Fruit fly (Drosophila melanogaster) whole organism, wandering third instar larva: ENCODE data around the gene Mst36Fb.
A peak's percentile ranks its signal among the peaks of the same experiment; 100 is the strongest.

Source experiments
- Abd-B ChIP-seq: fragments of >200 bp; optimal IDR thresholded peaks from 2 replicates; lab custom pipeline; 2017; ENCODE audit warnings: missing biosample characterization, missing genetic modification characterization
- CG32264 ChIP-seq: fragments of 200-800 bp; sonication (Bioruptor generic); optimal IDR thresholded peaks from 2 replicates; lab custom pipeline; 2016; ENCODE audit warnings: missing biosample characterization, missing genetic modification characterization
- CG9705 ChIP-seq: fragments of 200-800 bp; sonication (Bioruptor generic); optimal IDR thresholded peaks from 2 replicates; lab custom pipeline; 2018; ENCODE audit warnings: missing biosample characterization, mild to moderate bottlenecking, missing genetic modification characterization
- CrebA ChIP-seq: fragments of 200-800 bp; sonication (Bioruptor generic); optimal IDR thresholded peaks from 2 replicates; lab custom pipeline; 2016; ENCODE audit warnings: missing biosample characterization, mild to moderate bottlenecking, missing genetic modification characterization, borderline replicate concordance
- Dfd ChIP-seq: fragments of >200 bp; optimal IDR thresholded peaks from 2 replicates; lab custom pipeline; 2017; ENCODE audit warnings: missing biosample characterization, missing genetic modification characterization
- Dif ChIP-seq: fragments of 200-275, 200-300 bp; sonication (Bioruptor generic); optimal IDR thresholded peaks from 2 replicates; lab custom pipeline; 2018; ENCODE audit warnings: missing biosample characterization, missing genetic modification characterization; ENCODE audit not compliant: partially characterized antibody
- GATAd ChIP-seq: sonication (Bioruptor generic); optimal IDR thresholded peaks from 2 replicates; lab custom pipeline; 2016; ENCODE audit warnings: missing biosample characterization, missing genetic modification characterization
- HLH106 ChIP-seq: fragments of 200-800 bp; optimal IDR thresholded peaks from 3 replicates; lab custom pipeline; 2019; ENCODE audit warnings: missing biosample characterization, mild to moderate bottlenecking, missing genetic modification characterization, moderate library complexity
- Hnf4 ChIP-seq: fragments of 200-800 bp; sonication (Bioruptor generic); optimal IDR thresholded peaks from 2 replicates; lab custom pipeline; 2016; ENCODE audit warnings: missing biosample characterization, mild to moderate bottlenecking, missing genetic modification characterization
- Hr78 ChIP-seq: fragments of >200 bp; optimal IDR thresholded peaks from 2 replicates; lab custom pipeline; 2017; ENCODE audit warnings: missing biosample characterization, missing genetic modification characterization
- Hr83 ChIP-seq: fragments of 200-300 bp; sonication (Bioruptor generic); optimal IDR thresholded peaks from 2 replicates; lab custom pipeline; 2016; ENCODE audit warnings: missing biosample characterization, mild to moderate bottlenecking, missing genetic modification characterization, moderate library complexity; ENCODE audit not compliant: poor library complexity, severe bottlenecking
- Jra ChIP-seq: sonication (Bioruptor generic); optimal IDR thresholded peaks from 2 replicates; lab custom pipeline; 2016; ENCODE audit warnings: missing biosample characterization, missing genetic modification characterization
- Mio ChIP-seq: sonication (Bioruptor generic); optimal IDR thresholded peaks from 2 replicates; lab custom pipeline; 2016; ENCODE audit warnings: missing biosample characterization, missing genetic modification characterization
- Myc ChIP-seq: fragments of >200 bp; optimal IDR thresholded peaks from 2 replicates; lab custom pipeline; 2017
- N ChIP-seq: fragments of >200 bp; optimal IDR thresholded peaks from 2 replicates; lab custom pipeline; 2018; ENCODE audit warnings: missing biosample characterization, missing external identifiers, missing genetic modification characterization
- OdsH ChIP-seq: fragments of 200-800 bp; sonication (Bioruptor generic); optimal IDR thresholded peaks from 2 replicates; lab custom pipeline; 2016; ENCODE audit warnings: missing biosample characterization, mild to moderate bottlenecking, missing genetic modification characterization
- Rel ChIP-seq, 2 experiments: fragments of 200-800 bp; sonication (Bioruptor generic) in 1 of 2; optimal IDR thresholded peaks; 2 replicates in 1 of 2; 3 replicates in 1 of 2; lab custom pipeline; 2016 to 2019; ENCODE audit warnings: mild to moderate bottlenecking in 2 of 2, missing biosample characterization in 2 of 2, missing genetic modification characterization in 2 of 2, moderate library complexity in 1 of 2
- Sp1 ChIP-seq: fragments of 200-800 bp; sonication (Bioruptor generic); optimal IDR thresholded peaks from 3 replicates; lab custom pipeline; 2019; ENCODE audit warnings: missing biosample characterization, mild to moderate bottlenecking, missing genetic modification characterization, moderate library complexity
- Vsx2 ChIP-seq: fragments of 200-300, 225-300 bp; sonication (Bioruptor generic); optimal IDR thresholded peaks from 2 replicates; lab custom pipeline; 2018; ENCODE audit warnings: missing biosample characterization, missing genetic modification characterization; ENCODE audit not compliant: partially characterized antibody
- br ChIP-seq: fragments of 200-800 bp; sonication (Bioruptor generic); optimal IDR thresholded peaks from 2 replicates; lab custom pipeline; 2016; ENCODE audit warnings: missing biosample characterization, missing genetic modification characterization
- brk ChIP-seq: fragments of 200-800 bp; sonication (Bioruptor generic); optimal IDR thresholded peaks from 2 replicates; lab custom pipeline; 2016; ENCODE audit warnings: missing biosample characterization, mild to moderate bottlenecking, missing genetic modification characterization
- dl ChIP-seq, 2 experiments: fragments of 175-275, 200-275 bp in 1 of 2; fragments of 200-275 bp in 1 of 2; sonication (Bioruptor generic); optimal IDR thresholded peaks; lab custom pipeline; 2018; ENCODE audit warnings: mild to moderate bottlenecking in 2 of 2, missing biosample characterization in 2 of 2, missing genetic modification characterization in 2 of 2, moderate library complexity in 2 of 2; ENCODE audit not compliant: partially characterized antibody in 2 of 2, insufficient read depth in 1 of 2
- dmrt93B ChIP-seq: fragments of 200-800 bp; sonication (Bioruptor generic); optimal IDR thresholded peaks from 2 replicates; lab custom pipeline; 2018; ENCODE audit warnings: missing biosample characterization, mild to moderate bottlenecking, missing genetic modification characterization
- dsf ChIP-seq: sonication (Bioruptor generic); optimal IDR thresholded peaks from 2 replicates; lab custom pipeline; 2016; ENCODE audit warnings: missing biosample characterization, missing genetic modification characterization, borderline replicate concordance
- ey ChIP-seq: fragments of 200-800 bp; sonication (Bioruptor generic); optimal IDR thresholded peaks from 2 replicates; lab custom pipeline; 2016; ENCODE audit warnings: missing biosample characterization, missing genetic modification characterization
- foxo ChIP-seq, 2 experiments: fragments of 200-800 bp; sonication (Bioruptor generic); optimal IDR thresholded peaks; 2 replicates in 1 of 2; 3 replicates in 1 of 2; lab custom pipeline; 2016 to 2017; ENCODE audit warnings: missing biosample characterization in 2 of 2, missing genetic modification characterization in 2 of 2
- fru ChIP-seq: fragments of 200-800 bp; sonication (Bioruptor generic); optimal IDR thresholded peaks from 3 replicates; lab custom pipeline; 2016; ENCODE audit warnings: missing biosample characterization, mild to moderate bottlenecking, missing genetic modification characterization
- h ChIP-seq: fragments of 200-800 bp; sonication (Bioruptor generic); optimal IDR thresholded peaks from 3 replicates; lab custom pipeline; 2016; ENCODE audit warnings: missing biosample characterization, mild to moderate bottlenecking, missing genetic modification characterization
- jim ChIP-seq: fragments of 175-275, 200-325 bp; sonication (Bioruptor generic); optimal IDR thresholded peaks from 2 replicates; lab custom pipeline; 2016; ENCODE audit warnings: missing biosample characterization, mild to moderate bottlenecking, missing genetic modification characterization
- lola ChIP-seq: fragments of >200 bp; optimal IDR thresholded peaks from 2 replicates; lab custom pipeline; 2017; ENCODE audit warnings: missing biosample characterization, missing genetic modification characterization
- pan ChIP-seq: fragments of >200 bp; optimal IDR thresholded peaks from 2 replicates; lab custom pipeline; 2017
- psq ChIP-seq: fragments of 200-800 bp; sonication (Bioruptor generic); optimal IDR thresholded peaks from 3 replicates; lab custom pipeline; 2017; ENCODE audit warnings: missing biosample characterization, mild to moderate bottlenecking, missing genetic modification characterization, moderate library complexity
- rgr ChIP-seq: fragments of 200-800 bp; sonication (Bioruptor generic); optimal IDR thresholded peaks from 3 replicates; lab custom pipeline; 2016; ENCODE audit warnings: missing biosample characterization, mild to moderate bottlenecking, missing genetic modification characterization
- sage ChIP-seq: fragments of 200-800 bp; sonication (Bioruptor generic); optimal IDR thresholded peaks from 2 replicates; lab custom pipeline; 2016; ENCODE audit warnings: missing biosample characterization, mild to moderate bottlenecking, missing genetic modification characterization
- sv ChIP-seq: fragments of 200-800 bp; sonication (Bioruptor generic); optimal IDR thresholded peaks from 3 replicates; lab custom pipeline; 2016; ENCODE audit warnings: missing biosample characterization, missing genetic modification characterization
- tai ChIP-seq: sonication (Bioruptor generic); optimal IDR thresholded peaks from 2 replicates; lab custom pipeline; 2016; ENCODE audit warnings: missing biosample characterization, missing genetic modification characterization
- usp ChIP-seq: fragments of >200 bp; optimal IDR thresholded peaks from 2 replicates; lab custom pipeline; 2017; ENCODE audit warnings: missing biosample characterization, missing genetic modification characterization
- woc ChIP-seq: sonication (Bioruptor generic); optimal IDR thresholded peaks from 2 replicates; lab custom pipeline; 2016; ENCODE audit warnings: missing biosample characterization, mild to moderate bottlenecking, missing genetic modification characterization

Gene Mst36Fb

dm6 chr2L:18664707-18665550 lies 10.0 kb downstream of the Mst36Fb start:
- TF ChIP-seq Dif (GFP tag; lab: Kevin White, UChicago) (peak; percentile 68), pan (lab: Kevin White, UChicago) (no peak), fru (GFP tag; lab: Kevin White, UChicago) (peak; percentile 91), dmrt93B (GFP tag; lab: Kevin White, UChicago) (peak; percentile 70), brk (no peak), foxo (GFP tag; optimal IDR thresholded peaks at IDR 0.05; lab: Kevin White, UChicago) (peak in 1 of 2 experiments; percentile 85), Vsx2 (GFP tag; lab: Kevin White, UChicago) (peak; percentile 86), N (no peak), lola (GFP tag; lab: Kevin White, UChicago) (no peak), CG9705 (GFP tag; lab: Kevin White, UChicago) (peak; percentile 72), Sp1 (GFP tag; lab: Kevin White, UChicago) (peak; percentile 87), Jra (GFP tag; lab: Kevin White, UChicago) (peak; percentile 70), Abd-B (GFP tag; lab: Kevin White, UChicago) (no peak), Rel (GFP tag; optimal IDR thresholded peaks at IDR 0.05; lab: Kevin White, UChicago) (no peak), Rel (tag; optimal IDR thresholded peaks at IDR 0.05; lab: Kevin White, UChicago) (peak; percentile 45), br (GFP tag; lab: Kevin White, UChicago) (peak; percentile 73), CG32264 (peak; percentile 44), Hr78 (GFP tag; lab: Kevin White, UChicago) (no peak), ey (GFP tag; lab: Kevin White, UChicago) (peak; percentile 81), OdsH (GFP tag; lab: Kevin White, UChicago) (peak; percentile 88), Mio (no peak), Hr83 (peak; percentile 57), usp (GFP tag; lab: Kevin White, UChicago) (no peak), Myc (lab: Kevin White, UChicago) (no peak), jim (GFP tag; lab: Kevin White, UChicago) (no peak), CrebA (GFP tag; lab: Kevin White, UChicago) (no peak), sage (GFP tag; lab: Kevin White, UChicago) (peak; percentile 50), sv (GFP tag; lab: Kevin White, UChicago) (no peak), h (GFP tag; lab: Kevin White, UChicago) (peak; percentile 86), psq (peak; percentile 86), HLH106 (peak; percentile 91), Dfd (GFP tag; lab: Kevin White, UChicago) (no peak), woc (peak; percentile 95), dl (GFP tag; optimal IDR thresholded peaks at IDR 0.05; lab: Kevin White, UChicago; ENCODE audit: insufficient read depth in 1 of 2, partially characterized antibody in 2 of 2) (peak in 1 of 2 experiments; percentile 40), GATAd (GFP tag; lab: Kevin White, UChicago) (no peak), rgr (GFP tag; lab: Kevin White, UChicago) (peak; percentile 68), tai (GFP tag; lab: Kevin White, UChicago) (no peak), dsf (GFP tag; lab: Kevin White, UChicago) (no peak), Hnf4 (GFP tag; lab: Kevin White, UChicago) (peak; percentile 78)

- TF ChIP-seq CrebA (GFP tag; lab: Kevin White, UChicago) (no peak), CG32264 (no peak), HLH106 (no peak), dl (GFP tag; optimal IDR thresholded peaks at IDR 0.05; lab: Kevin White, UChicago; ENCODE audit: insufficient read depth in 1 of 2, partially characterized antibody in 2 of 2) (no peak), Vsx2 (GFP tag; lab: Kevin White, UChicago) (no peak), sage (GFP tag; lab: Kevin White, UChicago) (no peak), brk (no peak), pan (lab: Kevin White, UChicago) (no peak), Hr78 (GFP tag; lab: Kevin White, UChicago) (no peak), h (GFP tag; lab: Kevin White, UChicago) (peak; percentile 19), woc (no peak), Dfd (GFP tag; lab: Kevin White, UChicago) (no peak), CG9705 (GFP tag; lab: Kevin White, UChicago) (no peak), jim (GFP tag; lab: Kevin White, UChicago) (no peak), fru (GFP tag; lab: Kevin White, UChicago) (peak; percentile 6), psq (no peak), dmrt93B (GFP tag; lab: Kevin White, UChicago) (no peak), Abd-B (GFP tag; lab: Kevin White, UChicago) (no peak), Hnf4 (GFP tag; lab: Kevin White, UChicago) (no peak), N (no peak), OdsH (GFP tag; lab: Kevin White, UChicago) (peak; percentile 32), Mio (no peak), rgr (GFP tag; lab: Kevin White, UChicago) (peak; percentile 2), sv (GFP tag; lab: Kevin White, UChicago) (no peak), lola (GFP tag; lab: Kevin White, UChicago) (no peak), br (GFP tag; lab: Kevin White, UChicago) (no peak), ey (GFP tag; lab: Kevin White, UChicago) (peak; percentile 5), foxo (GFP tag; optimal IDR thresholded peaks at IDR 0.05; lab: Kevin White, UChicago) (peak in 1 of 2 experiments; percentile 28), Jra (GFP tag; lab: Kevin White, UChicago) (no peak), Sp1 (GFP tag; lab: Kevin White, UChicago) (no peak), GATAd (GFP tag; lab: Kevin White, UChicago) (no peak), tai (GFP tag; lab: Kevin White, UChicago) (no peak), usp (GFP tag; lab: Kevin White, UChicago) (no peak), Hr83 (no peak), Dif (GFP tag; lab: Kevin White, UChicago) (no peak), Myc (lab: Kevin White, UChicago) (no peak)
Observed at dm6 chr2L:18663395-18663794, 11.5 kb downstream of the Mst36Fb start.
